Worm (Caenorhabditis elegans) whole organism, L4/young adult: ENCODE measurements around the gene F40F8.4.

Experiments used
- W03F9.2 ChIP-seq: fragments of 150-350 bp; optimal IDR thresholded peaks from 2 replicates; lab custom pipeline; 2014; ENCODE audit warnings: missing biosample characterization, missing genetic modification characterization
- him-1 ChIP-seq: sonication (generic microtip); optimal IDR thresholded peaks from 2 replicates; lab custom pipeline; 2016; ENCODE audit warnings: missing genotype, missing genetic modification reagents, missing genetic modification characterization, missing compliant biosample characterization

ce11 chrII:11178737-11179136 is 38.7 kb upstream of the F40F8.4 start:
- TF ChIP-seq W03F9.2 (tag; lab: Kevin White, UChicago) (no peak), him-1 (tag; lab: Kevin White, UChicago) (no peak)
